Fruit fly (Drosophila melanogaster): ENCODE data around the gene CG18223.

- TF ChIP-seq CG7101 (tag; optimal IDR thresholded peaks at IDR 0.05): peak; percentile 30
- no peak for TF ChIP-seq kay (GFP tag; ENCODE audit: borderline replicate concordance)
- TF ChIP-seq ovo (GFP tag; optimal IDR thresholded peaks at IDR 0.05): no peak
- no peak for TF ChIP-seq Clk (GFP tag; optimal IDR thresholded peaks at IDR 0.05)
- no peak for TF ChIP-seq Crg-1 (GFP tag; optimal IDR thresholded peaks at IDR 0.05)
- TF ChIP-seq CG7045 (GFP tag; optimal IDR thresholded peaks at IDR 0.05): no peak
- peak; percentile 37 for TF ChIP-seq CG11617 (GFP tag; optimal IDR thresholded peaks at IDR 0.05)
- TF ChIP-seq toe (GFP tag; optimal IDR thresholded peaks at IDR 0.05): no peak
- no peak for TF ChIP-seq Hr96 (GFP tag; optimal IDR thresholded peaks at IDR 0.05)
- peak; percentile 49 for TF ChIP-seq CG14711 (tag; optimal IDR thresholded peaks at IDR 0.05)
- peak; percentile 30 for TF ChIP-seq bab1 (GFP tag; optimal IDR thresholded peaks at IDR 0.05)
- no peak for TF ChIP-seq cnc (optimal IDR thresholded peaks at IDR 0.05)
- no peak for TF ChIP-seq CG12768 (GFP tag; optimal IDR thresholded peaks at IDR 0.05)
- no peak for TF ChIP-seq CG1620 (GFP tag; optimal IDR thresholded peaks at IDR 0.05)
These were observed 47.7 kb downstream of the CG18223 start, which contains the start of the genes Rad9 and Uggt for dm6 chr3L:18872440-18872839.

All from whole organism, adult.